Fruit fly (Drosophila melanogaster): ENCODE results near the gene Abi.
A peak's percentile ranks its signal among the peaks of the same experiment; 100 is the strongest.

Gene Abi

DNA sequence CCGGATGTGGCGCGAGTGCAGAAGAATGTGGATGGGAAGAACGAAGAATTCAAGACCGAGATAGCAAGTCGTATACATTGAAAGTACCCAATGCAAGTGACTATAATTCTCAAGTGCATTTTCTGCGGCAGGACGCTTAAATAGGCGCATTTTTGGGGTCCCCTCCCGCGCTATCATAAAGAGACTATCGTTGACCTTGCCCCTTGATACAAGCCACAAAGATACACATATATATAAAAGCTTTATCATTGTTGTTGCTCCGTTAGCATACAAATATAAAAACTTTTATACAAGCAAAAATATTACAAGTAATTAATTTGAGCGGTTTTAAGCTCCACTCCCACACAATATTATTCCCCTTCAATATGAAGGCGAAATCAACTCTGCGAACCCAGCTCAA lies 34.1 kb downstream of the Abi start:
- no peak for TF ChIP-seq pad (GFP tag; optimal IDR thresholded peaks at IDR 0.05)
- no peak for TF ChIP-seq toe (GFP tag; optimal IDR thresholded peaks at IDR 0.05)
- no peak for TF ChIP-seq CG7101 (tag; optimal IDR thresholded peaks at IDR 0.05)
- TF ChIP-seq CG14711 (tag; optimal IDR thresholded peaks at IDR 0.05), result no peak
- TF ChIP-seq Clk (GFP tag; optimal IDR thresholded peaks at IDR 0.05), result no peak
- TF ChIP-seq tj (GFP tag; optimal IDR thresholded peaks at IDR 0.05), result no peak
- TF ChIP-seq CG5204 (GFP tag; optimal IDR thresholded peaks at IDR 0.05), result no peak
- TF ChIP-seq Hr96 (GFP tag; optimal IDR thresholded peaks at IDR 0.05), result no peak
- no peak for TF ChIP-seq CG7045 (GFP tag; optimal IDR thresholded peaks at IDR 0.05)
- TF ChIP-seq cnc (optimal IDR thresholded peaks at IDR 0.05), result no peak
- TF ChIP-seq CG11617 (GFP tag; optimal IDR thresholded peaks at IDR 0.05), result no peak
- no peak for TF ChIP-seq CG12768 (GFP tag; optimal IDR thresholded peaks at IDR 0.05)
- no peak for TF ChIP-seq cic (GFP tag; optimal IDR thresholded peaks at IDR 0.05)
- TF ChIP-seq CG1620 (GFP tag; optimal IDR thresholded peaks at IDR 0.05), result no peak
- no peak for TF ChIP-seq bab1 (GFP tag; optimal IDR thresholded peaks at IDR 0.05)

DNA sequence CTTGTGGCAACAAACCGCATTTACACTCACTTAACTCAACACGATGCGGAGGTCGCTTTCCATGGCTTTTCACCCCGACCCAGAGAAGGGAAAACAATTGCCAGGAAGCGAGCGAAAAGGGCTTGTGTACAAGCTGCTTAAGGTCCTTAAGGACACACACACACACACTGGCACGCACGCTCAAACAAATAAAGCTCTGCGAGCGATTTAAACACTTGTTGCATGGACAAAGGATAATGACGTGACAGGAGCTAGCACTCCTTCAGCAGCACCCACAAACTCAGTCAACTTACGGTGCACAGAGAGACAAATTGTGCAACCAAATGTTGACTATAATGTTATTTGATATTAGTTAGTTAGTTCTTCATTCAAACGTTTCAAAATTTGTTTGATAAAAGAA lies 36.7 kb downstream of the Abi start:
- no peak for TF ChIP-seq Crg-1 (GFP tag; optimal IDR thresholded peaks at IDR 0.05)
- TF ChIP-seq pad (GFP tag; optimal IDR thresholded peaks at IDR 0.05), result no peak
- no peak for TF ChIP-seq Mnt (GFP tag; optimal IDR thresholded peaks at IDR 0.05)
- TF ChIP-seq CG11617 (GFP tag; optimal IDR thresholded peaks at IDR 0.05), result no peak

DNA sequence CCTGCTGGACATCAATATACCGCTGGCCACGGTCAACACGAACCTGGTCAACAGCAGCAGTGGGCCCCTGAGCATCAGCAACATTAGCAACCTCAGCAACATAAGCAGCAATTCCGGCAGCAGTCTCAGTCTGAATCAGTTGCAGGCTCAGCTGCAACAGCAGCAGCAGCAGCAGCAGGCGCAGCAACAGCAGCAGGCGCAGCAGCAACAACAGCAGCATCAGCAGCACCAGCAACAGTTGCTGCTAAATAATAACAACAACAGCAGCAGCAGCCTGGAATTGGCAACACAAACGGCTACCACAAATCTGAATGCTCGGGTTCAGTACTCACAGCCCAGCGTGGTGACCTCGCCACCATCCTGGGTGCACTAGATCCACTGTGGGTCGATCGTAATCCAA lies 40.7 kb downstream of the Abi start:
- no peak for TF ChIP-seq CG7101 (tag; optimal IDR thresholded peaks at IDR 0.05)
- no peak for TF ChIP-seq pad (GFP tag; optimal IDR thresholded peaks at IDR 0.05)
- TF ChIP-seq Crg-1 (GFP tag; optimal IDR thresholded peaks at IDR 0.05), result no peak
- no peak for TF ChIP-seq kay (GFP tag; ENCODE audit: borderline replicate concordance)
- TF ChIP-seq toe (GFP tag; optimal IDR thresholded peaks at IDR 0.05), result no peak
- no peak for TF ChIP-seq Hr96 (GFP tag; optimal IDR thresholded peaks at IDR 0.05)
- no peak for TF ChIP-seq CG12768 (GFP tag; optimal IDR thresholded peaks at IDR 0.05)
- no peak for TF ChIP-seq CG5204 (GFP tag; optimal IDR thresholded peaks at IDR 0.05)
- no peak for TF ChIP-seq cic (GFP tag; optimal IDR thresholded peaks at IDR 0.05)
- no peak for TF ChIP-seq Mnt (GFP tag; optimal IDR thresholded peaks at IDR 0.05)
- TF ChIP-seq bab1 (GFP tag; optimal IDR thresholded peaks at IDR 0.05), result no peak
- no peak for TF ChIP-seq tj (GFP tag; optimal IDR thresholded peaks at IDR 0.05)
- no peak for TF ChIP-seq cnc (optimal IDR thresholded peaks at IDR 0.05)
- no peak for TF ChIP-seq CG33017 (tag; optimal IDR thresholded peaks at IDR 0.05)

DNA sequence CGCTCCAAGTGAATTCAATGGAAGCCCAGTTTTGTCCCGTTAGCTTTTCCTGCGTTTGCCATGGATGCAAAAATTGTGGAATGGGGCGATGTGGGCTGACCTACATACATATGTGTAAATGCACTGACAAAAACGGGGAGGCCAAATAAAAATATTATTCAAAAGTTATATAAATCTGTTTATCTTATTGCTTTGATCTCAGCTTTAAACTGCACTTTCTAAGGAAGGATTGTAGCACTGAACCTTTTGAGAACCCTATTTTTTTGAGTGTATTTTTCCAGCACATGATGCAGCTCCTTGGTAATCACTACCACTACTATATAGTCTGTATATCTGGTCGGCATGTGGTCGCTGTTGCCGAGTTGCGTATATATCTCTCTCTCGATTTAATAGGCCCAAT lies 45.2 kb downstream of the Abi start:
- TF ChIP-seq Hr96 (GFP tag; optimal IDR thresholded peaks at IDR 0.05), result no peak
- TF ChIP-seq kay (GFP tag; ENCODE audit: borderline replicate concordance), result peak; percentile 17
- TF ChIP-seq CG11617 (GFP tag; optimal IDR thresholded peaks at IDR 0.05), result no peak
- TF ChIP-seq CG14711 (tag; optimal IDR thresholded peaks at IDR 0.05), result peak; percentile 16
- peak; percentile 1 for TF ChIP-seq Clk (GFP tag; optimal IDR thresholded peaks at IDR 0.05)
- TF ChIP-seq CG7045 (GFP tag; optimal IDR thresholded peaks at IDR 0.05), result peak; percentile 34
- TF ChIP-seq CG12768 (GFP tag; optimal IDR thresholded peaks at IDR 0.05), result peak; percentile 32

DNA sequence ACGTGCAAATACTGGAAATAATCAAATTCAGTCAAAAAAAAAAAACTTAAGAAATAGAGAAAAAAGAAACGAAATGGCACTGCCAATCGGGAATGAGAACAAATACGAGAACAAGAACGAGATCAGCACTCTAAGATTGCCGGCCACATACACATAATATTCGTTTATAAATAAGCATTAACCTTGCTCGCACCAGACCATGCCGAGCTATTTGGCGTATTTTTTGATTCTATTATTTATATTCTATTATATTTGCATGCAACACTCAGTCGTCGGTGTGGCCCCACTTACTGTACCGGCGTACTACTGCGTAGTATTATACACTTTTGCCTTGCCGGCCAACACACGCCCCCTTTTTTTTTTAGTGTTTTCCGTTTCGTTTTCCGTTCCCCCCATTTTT lies 51.6 kb downstream of the Abi start:
- TF ChIP-seq CG14711 (tag; optimal IDR thresholded peaks at IDR 0.05) (peak; percentile 20), Mnt (GFP tag; optimal IDR thresholded peaks at IDR 0.05) (peak; percentile 25), toe (GFP tag; optimal IDR thresholded peaks at IDR 0.05) (no peak), CG7045 (GFP tag; optimal IDR thresholded peaks at IDR 0.05) (peak; percentile 7), ovo (GFP tag; optimal IDR thresholded peaks at IDR 0.05) (no peak), CG1620 (GFP tag; optimal IDR thresholded peaks at IDR 0.05) (no peak), CG5204 (GFP tag; optimal IDR thresholded peaks at IDR 0.05) (peak; percentile 30)

DNA sequence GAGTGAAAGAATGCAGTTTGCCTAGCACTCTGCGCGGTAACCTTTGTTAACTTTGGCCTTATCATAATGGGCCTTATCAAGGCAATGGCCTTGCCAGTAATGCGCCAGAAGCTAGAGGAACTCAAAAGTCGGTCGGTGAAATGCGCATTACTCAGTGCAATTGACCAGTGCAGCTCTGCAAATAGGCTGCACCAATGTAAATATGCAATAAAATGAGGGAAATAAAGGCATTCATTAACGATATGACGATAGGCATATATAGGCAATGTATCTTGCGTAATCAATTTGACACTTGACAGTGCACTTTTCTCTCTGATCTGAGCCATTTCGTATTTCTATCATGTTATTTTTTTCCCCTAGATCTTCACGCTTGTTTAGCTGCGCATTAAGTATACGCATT lies 52.1 kb downstream of the Abi start:
- no peak for TF ChIP-seq cnc (optimal IDR thresholded peaks at IDR 0.05)
- no peak for TF ChIP-seq CG5204 (GFP tag; optimal IDR thresholded peaks at IDR 0.05)
- TF ChIP-seq kay (GFP tag; ENCODE audit: borderline replicate concordance), result peak; percentile 64
- peak; percentile 6 for TF ChIP-seq pad (GFP tag; optimal IDR thresholded peaks at IDR 0.05)
- peak; percentile 77 for TF ChIP-seq Crg-1 (GFP tag; optimal IDR thresholded peaks at IDR 0.05)
- peak; percentile 7 for TF ChIP-seq CG33017 (tag; optimal IDR thresholded peaks at IDR 0.05)
- no peak for TF ChIP-seq CG11617 (GFP tag; optimal IDR thresholded peaks at IDR 0.05)
- peak; percentile 31 for TF ChIP-seq Mnt (GFP tag; optimal IDR thresholded peaks at IDR 0.05)
- TF ChIP-seq CG14711 (tag; optimal IDR thresholded peaks at IDR 0.05), result no peak
- TF ChIP-seq CG1620 (GFP tag; optimal IDR thresholded peaks at IDR 0.05), result peak; percentile 51
- TF ChIP-seq Clk (GFP tag; optimal IDR thresholded peaks at IDR 0.05), result peak; percentile 45
- TF ChIP-seq CG12768 (GFP tag; optimal IDR thresholded peaks at IDR 0.05), result peak; percentile 87
- TF ChIP-seq cic (GFP tag; optimal IDR thresholded peaks at IDR 0.05), result peak; percentile 74
- TF ChIP-seq ovo (GFP tag; optimal IDR thresholded peaks at IDR 0.05), result peak; percentile 15
- peak; percentile 25 for TF ChIP-seq CG7045 (GFP tag; optimal IDR thresholded peaks at IDR 0.05)
- no peak for TF ChIP-seq bab1 (GFP tag; optimal IDR thresholded peaks at IDR 0.05)
- peak; percentile 38 for TF ChIP-seq CG7101 (tag; optimal IDR thresholded peaks at IDR 0.05)
- TF ChIP-seq Hr96 (GFP tag; optimal IDR thresholded peaks at IDR 0.05), result no peak
- TF ChIP-seq tj (GFP tag; optimal IDR thresholded peaks at IDR 0.05), result no peak
- TF ChIP-seq toe (GFP tag; optimal IDR thresholded peaks at IDR 0.05), result peak; percentile 44
